Worm (Caenorhabditis elegans) whole organism, mixed stage, embryonic: ENCODE results near the gene sft-4.

Experiments
- M03D4.4 ChIP-seq: sonication (generic microtip); optimal IDR thresholded peaks from 2 replicates; lab custom pipeline; 2017; ENCODE audit warnings: mild to moderate bottlenecking, missing genetic modification characterization, missing compliant biosample characterization
- bed-3 ChIP-seq: fragments of 200-800 bp; sonication (Bioruptor generic); optimal IDR thresholded peaks from 3 replicates; lab custom pipeline; 2018; ENCODE audit warnings: mild to moderate bottlenecking, missing genetic modification characterization, moderate library complexity, missing compliant biosample characterization
- blmp-1 ChIP-seq: fragments of 150-350 bp; optimal IDR thresholded peaks from 2 replicates; lab custom pipeline; 2014; ENCODE audit warnings: missing biosample characterization, missing genetic modification characterization
- ceh-39 ChIP-seq: fragments of 150-350 bp; optimal IDR thresholded peaks from 2 replicates; lab custom pipeline; 2014; ENCODE audit warnings: missing biosample characterization, missing genetic modification characterization
- ceh-43 ChIP-seq: fragments of 200-800 bp; sonication (Bioruptor generic); optimal IDR thresholded peaks from 2 replicates; lab custom pipeline; 2018; ENCODE audit warnings: mild to moderate bottlenecking, missing genetic modification characterization, moderate library complexity, missing compliant biosample characterization
- ceh-83 ChIP-seq: fragments of 200-800 bp; sonication (Bioruptor generic); optimal IDR thresholded peaks from 2 replicates; lab custom pipeline; 2018; ENCODE audit warnings: mild to moderate bottlenecking, missing genetic modification characterization, missing compliant biosample characterization
- ces-1 ChIP-seq: fragments of 150-350 bp; optimal IDR thresholded peaks from 2 replicates; lab custom pipeline; 2014; ENCODE audit warnings: missing biosample characterization, missing genetic modification reagents, missing genetic modification characterization
- cnd-1 ChIP-seq: fragments of 200-800 bp; sonication (Bioruptor generic); optimal IDR thresholded peaks from 2 replicates; lab custom pipeline; 2018; ENCODE audit warnings: mild to moderate bottlenecking, missing genetic modification characterization, missing compliant biosample characterization
- drap-1 ChIP-seq: fragments of 200-800 bp; sonication (Bioruptor generic); optimal IDR thresholded peaks from 3 replicates; lab custom pipeline; 2018; ENCODE audit warnings: mild to moderate bottlenecking, missing genetic modification characterization, missing compliant biosample characterization
- elt-3 ChIP-seq: fragments of 150-350 bp; optimal IDR thresholded peaks from 2 replicates; lab custom pipeline; 2014; ENCODE audit warnings: missing biosample characterization, missing genetic modification characterization
- flh-1 ChIP-seq: fragments of 200-800 bp; sonication (Bioruptor generic); optimal IDR thresholded peaks from 2 replicates; lab custom pipeline; 2018; ENCODE audit warnings: mild to moderate bottlenecking, missing genetic modification characterization, moderate library complexity, missing compliant biosample characterization
- ham-2 ChIP-seq: fragments of 200-800 bp; sonication (Bioruptor generic); optimal IDR thresholded peaks from 2 replicates; lab custom pipeline; 2018; ENCODE audit warnings: mild to moderate bottlenecking, missing genetic modification characterization, missing compliant biosample characterization
- hlh-1 ChIP-seq: fragments of 150-350 bp; optimal IDR thresholded peaks from 2 replicates; lab custom pipeline; 2014; ENCODE audit warnings: missing biosample characterization, missing genetic modification reagents, missing genetic modification characterization
- lin-13 ChIP-seq: fragments of 150-350 bp; optimal IDR thresholded peaks from 2 replicates; lab custom pipeline; 2014; ENCODE audit warnings: missing biosample characterization, missing genetic modification characterization
- lin-32 ChIP-seq: fragments of 200-800 bp; sonication (Bioruptor generic); optimal IDR thresholded peaks from 2 replicates; lab custom pipeline; 2018; ENCODE audit warnings: mild to moderate bottlenecking, missing genetic modification characterization, missing compliant biosample characterization
- mab-5 ChIP-seq: fragments of 150-350 bp; optimal IDR thresholded peaks from 2 replicates; lab custom pipeline; 2014; ENCODE audit warnings: missing biosample characterization, missing genetic modification characterization
- mep-1 ChIP-seq: fragments of 150-350 bp; optimal IDR thresholded peaks from 2 replicates; lab custom pipeline; 2017; ENCODE audit warnings: missing biosample characterization, missing genetic modification reagents, missing genetic modification characterization, inconsistent platforms
- mls-2 ChIP-seq: sonication (generic microtip); optimal IDR thresholded peaks from 2 replicates; lab custom pipeline; 2016; ENCODE audit warnings: mild to moderate bottlenecking, missing genetic modification characterization, moderate library complexity, missing compliant biosample characterization
- nhr-12 ChIP-seq: fragments of 150-350 bp; optimal IDR thresholded peaks from 2 replicates; lab custom pipeline; 2014; ENCODE audit warnings: missing biosample characterization, missing genetic modification characterization
- nhr-2 ChIP-seq: fragments of 150-350 bp; optimal IDR thresholded peaks from 2 replicates; lab custom pipeline; 2014; ENCODE audit warnings: missing biosample characterization, missing genetic modification characterization
- nhr-76 ChIP-seq: sonication (generic microtip); optimal IDR thresholded peaks from 2 replicates; lab custom pipeline; 2017; ENCODE audit warnings: missing biosample characterization, missing genetic modification characterization
- pha-4 ChIP-seq: fragments of 150-350 bp; optimal IDR thresholded peaks from 2 replicates; lab custom pipeline; 2018; ENCODE audit warnings: missing biosample characterization, missing genetic modification reagents, missing genetic modification characterization
- sem-2 ChIP-seq: fragments of 200-800 bp; sonication (Bioruptor generic); optimal IDR thresholded peaks from 2 replicates; lab custom pipeline; 2018; ENCODE audit warnings: mild to moderate bottlenecking, missing genetic modification characterization, missing compliant biosample characterization
- snpc-4 ChIP-seq: fragments of 150-350 bp; optimal IDR thresholded peaks from 2 replicates; lab custom pipeline; 2014; ENCODE audit warnings: missing biosample characterization, missing genetic modification characterization
- sptf-1 ChIP-seq: sonication (generic microtip); optimal IDR thresholded peaks from 2 replicates; lab custom pipeline; 2017; ENCODE audit warnings: mild to moderate bottlenecking, missing genetic modification characterization, moderate library complexity, missing compliant biosample characterization
- tbx-8 ChIP-seq: fragments of 200-800 bp; sonication (Bioruptor generic); optimal IDR thresholded peaks from 2 replicates; lab custom pipeline; 2018; ENCODE audit warnings: mild to moderate bottlenecking, missing genetic modification characterization, moderate library complexity, missing compliant biosample characterization
- unc-120 ChIP-seq: sonication (generic microtip); optimal IDR thresholded peaks from 2 replicates; lab custom pipeline; 2017; ENCODE audit warnings: missing genetic modification characterization, missing compliant biosample characterization; ENCODE audit not compliant: poor library complexity, severe bottlenecking
- unc-39 ChIP-seq: fragments of 150-350 bp; optimal IDR thresholded peaks from 2 replicates; lab custom pipeline; 2014; ENCODE audit warnings: missing biosample characterization, missing genetic modification characterization
- unc-62 ChIP-seq: fragments of 150-350 bp; optimal IDR thresholded peaks from 2 replicates; lab custom pipeline; 2014; ENCODE audit warnings: missing biosample characterization, missing genetic modification reagents, missing genetic modification characterization
- zip-8 ChIP-seq: fragments of 150-350 bp; optimal IDR thresholded peaks from 2 replicates; lab custom pipeline; 2014; ENCODE audit warnings: missing biosample characterization, missing genetic modification characterization
- ztf-11 ChIP-seq: fragments of 150-350 bp; optimal IDR thresholded peaks from 2 replicates; lab custom pipeline; 2014; ENCODE audit warnings: missing biosample characterization, missing genetic modification characterization

Gene sft-4

ce11 chrX:5773471-5773870 is 7.1 kb downstream of the sft-4 start, which contains the start of gene sym-3:
Gene sym-3 (plus strand): TSS chrX:5773771.
- TF ChIP-seq flh-1 = no peak
- TF ChIP-seq mep-1 = no peak

ce11 chrX:5772538-5773154 is 7.9 kb downstream of the sft-4 start:
- TF ChIP-seq pha-4 (peak; percentile 39), unc-120 (tag; lab: Kevin White, UChicago) (no peak)

ce11 chrX:5770648-5771047 is 9.9 kb downstream of the sft-4 start, which contains the start of gene C54H2.4:
Gene C54H2.4 (minus strand): TSS chrX:5770748.
- TF ChIP-seq cnd-1 = no peak
- TF ChIP-seq bed-3 (GFP tag; lab: Kevin White, UChicago) = no peak
- TF ChIP-seq drap-1 = no peak
- TF ChIP-seq blmp-1 (tag; lab: Kevin White, UChicago) = no peak
- TF ChIP-seq flh-1 = no peak
- no peak for TF ChIP-seq nhr-12 (tag; lab: Kevin White, UChicago)
- no peak for TF ChIP-seq unc-62 (GFP tag; lab: Kevin White, UChicago)

- TF ChIP-seq mls-2 = peak; percentile 73
- TF ChIP-seq M03D4.4 (tag; lab: Kevin White, UChicago) = peak; percentile 11
- no peak for TF ChIP-seq ztf-11 (tag; lab: Kevin White, UChicago)
- peak; percentile 32 for TF ChIP-seq lin-13 (tag; lab: Kevin White, UChicago)
- peak; percentile 19 for TF ChIP-seq drap-1
- TF ChIP-seq bed-3 (GFP tag; lab: Kevin White, UChicago) = no peak
- TF ChIP-seq ces-1 (GFP tag; lab: Kevin White, UChicago) = peak; percentile 32
- TF ChIP-seq unc-62 (GFP tag; lab: Kevin White, UChicago) = peak; percentile 39
- no peak for TF ChIP-seq nhr-2 (tag; lab: Kevin White, UChicago)
- TF ChIP-seq snpc-4 (tag; lab: Kevin White, UChicago) = no peak
- no peak for TF ChIP-seq sptf-1 (tag; lab: Kevin White, UChicago)
- peak; percentile 20 for TF ChIP-seq mep-1
- no peak for TF ChIP-seq mab-5 (tag; lab: Kevin White, UChicago)
Observed at ce11 chrX:5764739-5765138, 15.8 kb downstream of the sft-4 start.

- no peak for TF ChIP-seq tbx-8
- no peak for TF ChIP-seq ceh-83 (GFP tag; lab: Kevin White, UChicago)
- no peak for TF ChIP-seq nhr-2 (tag; lab: Kevin White, UChicago)
- TF ChIP-seq drap-1 = peak; percentile 62
- peak; percentile 51 for TF ChIP-seq unc-62 (GFP tag; lab: Kevin White, UChicago)
- peak; percentile 18 for TF ChIP-seq mep-1
- TF ChIP-seq mab-5 (tag; lab: Kevin White, UChicago) = no peak
- TF ChIP-seq pha-4 = peak; percentile 97
- TF ChIP-seq M03D4.4 (tag; lab: Kevin White, UChicago) = peak; percentile 13
- peak; percentile 37 for TF ChIP-seq mls-2
- TF ChIP-seq nhr-76 (tag; lab: Kevin White, UChicago) = no peak
- no peak for TF ChIP-seq blmp-1 (tag; lab: Kevin White, UChicago)
- peak; percentile 74 for TF ChIP-seq hlh-1 (tag; lab: Kevin White, UChicago)
- TF ChIP-seq ham-2 (GFP tag; lab: Kevin White, UChicago) = no peak
- peak; percentile 44 for TF ChIP-seq unc-120 (tag; lab: Kevin White, UChicago)
- TF ChIP-seq ceh-39 (tag; lab: Kevin White, UChicago) = no peak
- TF ChIP-seq nhr-12 (tag; lab: Kevin White, UChicago) = no peak
- no peak for TF ChIP-seq unc-39 (tag; lab: Kevin White, UChicago)
- peak; percentile 69 for TF ChIP-seq lin-13 (tag; lab: Kevin White, UChicago)
- TF ChIP-seq cnd-1 = peak; percentile 33
- TF ChIP-seq zip-8 = no peak
- TF ChIP-seq elt-3 (tag; lab: Kevin White, UChicago) = no peak
- no peak for TF ChIP-seq ceh-43 (GFP tag; lab: Kevin White, UChicago)
- peak; percentile 61 for TF ChIP-seq sptf-1 (tag; lab: Kevin White, UChicago)
Observed at ce11 chrX:5763904-5764303, 16.6 kb downstream of the sft-4 start.

ce11 chrX:5763292-5763691 is 17.2 kb downstream of the sft-4 start, which contains the start of gene tag-294:
Gene tag-294 (minus strand): TSS chrX:5763392.
- TF ChIP-seq ces-1 (GFP tag; lab: Kevin White, UChicago) (peak; percentile 21), sptf-1 (tag; lab: Kevin White, UChicago) (no peak), sem-2 (GFP tag; lab: Kevin White, UChicago) (no peak), mep-1 (no peak), lin-32 (no peak)
- TF ChIP-seq, all 35 proteins: peak for 1
